Fruit fly (Drosophila melanogaster) whole organism, embryonic: ENCODE results near the gene CG7907.

Source experiments
- ATbp ChIP-seq: fragments of 200-800 bp; sonication (Bioruptor generic); optimal IDR thresholded peaks from 2 replicates; lab custom pipeline; 2017; ENCODE audit warnings: missing biosample characterization, mild to moderate bottlenecking, missing genetic modification characterization, missing genetic modification reagents
- Ada2b ChIP-seq: fragments of 200-800 bp; sonication (Bioruptor generic); IDR thresholded peaks from 2 replicates; pipeline ENCODE4 v1.3.6; 2022; ENCODE audit warnings: missing biosample characterization, missing genetic modification characterization
- Asciz ChIP-seq: fragments of 200-800 bp; sonication (Bioruptor generic); optimal IDR thresholded peaks from 2 replicates; lab custom pipeline; 2017; ENCODE audit warnings: missing biosample characterization, mild to moderate bottlenecking, missing genetic modification characterization, missing genetic modification reagents
- CG10321 ChIP-seq: fragments of 200-800 bp; sonication (Bioruptor generic); IDR thresholded peaks from 2 replicates; pipeline ENCODE4 v1.3.6; 2022; ENCODE audit warnings: missing biosample characterization, missing genetic modification characterization
- CG11085 ChIP-seq: fragments of 200-800 bp; sonication (Bioruptor generic); IDR thresholded peaks from 2 replicates; pipeline ENCODE4 v1.3.6; 2022; ENCODE audit warnings: missing biosample characterization, missing genetic modification characterization
- CG11695 ChIP-seq: fragments of 200-800 bp; sonication (Bioruptor generic); IDR thresholded peaks from 3 replicates; pipeline ENCODE4 v1.3.6; 2022; ENCODE audit warnings: missing biosample characterization, missing genetic modification characterization
- CG12104 ChIP-seq: fragments of 200-800 bp; sonication (Bioruptor generic); optimal IDR thresholded peaks from 3 replicates; lab custom pipeline; 2016; ENCODE audit warnings: missing biosample characterization, missing genetic modification characterization
- CG1233 ChIP-seq: fragments of 200-800 bp; sonication (Bioruptor generic); optimal IDR thresholded peaks from 4 replicates; lab custom pipeline; 2018; ENCODE audit warnings: missing biosample characterization, mild to moderate bottlenecking, missing genetic modification characterization
- CG12391 ChIP-seq: fragments of 200-800 bp; sonication (Bioruptor generic); optimal IDR thresholded peaks from 3 replicates; lab custom pipeline; 2018; ENCODE audit warnings: missing biosample characterization, mild to moderate bottlenecking, missing genetic modification characterization, moderate library complexity
- CG15696 ChIP-seq: fragments of 200-800 bp; sonication (Bioruptor generic); optimal IDR thresholded peaks from 2 replicates; lab custom pipeline; 2019; ENCODE audit warnings: missing biosample characterization, mild to moderate bottlenecking, missing genetic modification characterization, moderate library complexity
- CG16779 ChIP-seq: fragments of 200-800 bp; sonication (Bioruptor generic); IDR thresholded peaks from 2 replicates; pipeline ENCODE4 v1.3.6; 2022; ENCODE audit warnings: missing biosample characterization, missing genetic modification characterization
- CG17359 ChIP-seq: fragments of 200-800 bp; sonication (Bioruptor generic); optimal IDR thresholded peaks from 3 replicates; lab custom pipeline; 2018; ENCODE audit warnings: missing biosample characterization, mild to moderate bottlenecking, missing genetic modification characterization, moderate library complexity
- CG17385 ChIP-seq: fragments of 200-800 bp; sonication (Bioruptor generic); optimal IDR thresholded peaks from 3 replicates; lab custom pipeline; 2018; ENCODE audit warnings: missing biosample characterization, mild to moderate bottlenecking, missing genetic modification characterization
- CG17829 ChIP-seq: fragments of 200-800 bp; optimal IDR thresholded peaks from 2 replicates; lab custom pipeline; 2019; ENCODE audit warnings: missing biosample characterization, mild to moderate bottlenecking, missing genetic modification characterization, moderate library complexity
- CG2875 ChIP-seq: fragments of 200-800 bp; sonication (Bioruptor generic); optimal IDR thresholded peaks from 2 replicates; lab custom pipeline; 2017; ENCODE audit warnings: missing biosample characterization, mild to moderate bottlenecking, missing genetic modification characterization, missing genetic modification reagents
- CG31224 ChIP-seq: fragments of 200-800 bp; sonication (Bioruptor generic); IDR thresholded peaks from 2 replicates; pipeline ENCODE4 v1.3.6; 2022; ENCODE audit warnings: missing biosample characterization, missing genetic modification characterization
- CG42726 ChIP-seq: fragments of 200-800 bp; sonication (Bioruptor generic); IDR thresholded peaks from 2 replicates; pipeline ENCODE4 v1.3.6; 2022; ENCODE audit warnings: missing biosample characterization, missing genetic modification characterization; ENCODE audit not compliant: partially characterized antibody
- CG4820 ChIP-seq: fragments of 200-800 bp; sonication (Bioruptor generic); optimal IDR thresholded peaks from 3 replicates; lab custom pipeline; 2016; ENCODE audit warnings: missing biosample characterization, missing genetic modification characterization
- CG5180 ChIP-seq: fragments of 200-800 bp; sonication (Bioruptor generic); optimal IDR thresholded peaks from 3 replicates; lab custom pipeline; 2017; ENCODE audit warnings: missing biosample characterization, missing genetic modification characterization, mild to moderate bottlenecking, moderate library complexity, missing genetic modification reagents
- CG7963 ChIP-seq: fragments of 200-800 bp; sonication (Bioruptor generic); IDR thresholded peaks from 3 replicates; pipeline ENCODE4 v1.3.6; 2022; ENCODE audit warnings: missing biosample characterization, missing genetic modification characterization; ENCODE audit not compliant: partially characterized antibody
- CG8765 ChIP-seq: fragments of 200-800 bp; sonication (Bioruptor generic); IDR thresholded peaks from 2 replicates; pipeline ENCODE4 v1.3.6; 2022; ENCODE audit warnings: missing biosample characterization, missing genetic modification characterization
- CG8924 ChIP-seq: fragments of 200-800 bp; optimal IDR thresholded peaks from 3 replicates; lab custom pipeline; 2019; ENCODE audit warnings: missing biosample characterization, mild to moderate bottlenecking, missing genetic modification characterization, moderate library complexity
- CG9215 ChIP-seq: fragments of 200-800 bp; sonication (Bioruptor generic); IDR thresholded peaks from 2 replicates; pipeline ENCODE4 v1.3.6; 2022; ENCODE audit warnings: missing biosample characterization, missing genetic modification characterization
- CG9437 ChIP-seq: fragments of 200-800 bp; sonication (Bioruptor generic); optimal IDR thresholded peaks from 2 replicates; lab custom pipeline; 2018; ENCODE audit warnings: missing biosample characterization, mild to moderate bottlenecking, missing genetic modification characterization
- CHES-1-like ChIP-seq: fragments of 200-800 bp; sonication (Bioruptor generic); optimal IDR thresholded peaks from 2 replicates; lab custom pipeline; 2016; ENCODE audit warnings: missing biosample characterization, missing genetic modification characterization
- Doc2 ChIP-seq: fragments of 200-800 bp; sonication (Bioruptor generic); IDR thresholded peaks from 2 replicates; pipeline ENCODE4 v1.3.6; 2022; ENCODE audit warnings: missing biosample characterization, missing genetic modification characterization
- Elba2 ChIP-seq: fragments of 200-800 bp; sonication (Bioruptor generic); optimal IDR thresholded peaks from 3 replicates; lab custom pipeline; 2016; ENCODE audit warnings: missing biosample characterization, missing genetic modification characterization
- Gsc ChIP-seq: fragments of 200-800 bp; sonication (Bioruptor generic); IDR thresholded peaks from 2 replicates; pipeline ENCODE4 v1.3.6; 2022; ENCODE audit warnings: missing biosample characterization, missing genetic modification characterization
- Kr ChIP-seq: fragments of 200-800 bp; sonication (Bioruptor generic); optimal IDR thresholded peaks from 2 replicates; lab custom pipeline; 2017; ENCODE audit warnings: missing biosample characterization, mild to moderate bottlenecking, missing genetic modification characterization
- MBD-R2 ChIP-seq: fragments of 200-800 bp; sonication (Bioruptor generic); IDR thresholded peaks from 2 replicates; pipeline ENCODE4 v1.3.6; 2022; ENCODE audit warnings: missing biosample characterization, missing genetic modification characterization
- Myb ChIP-seq: fragments of 200-800 bp; sonication (Bioruptor generic); optimal IDR thresholded peaks from 2 replicates; lab custom pipeline; 2016; ENCODE audit warnings: missing biosample characterization, missing genetic modification characterization
- NC2α ChIP-seq: fragments of 200-800 bp; sonication (Bioruptor generic); optimal IDR thresholded peaks from 2 replicates; lab custom pipeline; 2016; ENCODE audit warnings: missing biosample characterization, missing genetic modification characterization
- Oli ChIP-seq: fragments of 200-800 bp; sonication (Bioruptor generic); optimal IDR thresholded peaks from 2 replicates; lab custom pipeline; 2018; ENCODE audit warnings: missing biosample characterization, mild to moderate bottlenecking, missing genetic modification characterization, moderate library complexity
- Ptx1 ChIP-seq: fragments of 200-800 bp; sonication (Bioruptor generic); IDR thresholded peaks from 2 replicates; pipeline ENCODE4 v1.3.6; 2022; ENCODE audit warnings: missing biosample characterization, missing genetic modification characterization
- Sin3A ChIP-seq: fragments of >200 bp; optimal IDR thresholded peaks from 2 replicates; lab custom pipeline; 2018
- Ssrp ChIP-seq: fragments of 200-800 bp; sonication (Bioruptor generic); optimal IDR thresholded peaks from 2 replicates; lab custom pipeline; 2018; ENCODE audit warnings: missing biosample characterization, mild to moderate bottlenecking, missing genetic modification characterization, moderate library complexity
- ato ChIP-seq: fragments of 200-800 bp; sonication (Bioruptor generic); IDR thresholded peaks from 2 replicates; pipeline ENCODE4 v1.3.6; 2022; ENCODE audit warnings: missing biosample characterization, missing genetic modification characterization; ENCODE audit not compliant: partially characterized antibody
- br ChIP-seq: fragments of >200 bp; optimal IDR thresholded peaks from 2 replicates; lab custom pipeline; 2017
- btn ChIP-seq: fragments of 200-800 bp; sonication (Bioruptor generic); optimal IDR thresholded peaks from 2 replicates; lab custom pipeline; 2016; ENCODE audit warnings: missing biosample characterization, missing genetic modification characterization
- crp ChIP-seq, 2 experiments: fragments of 200-800 bp; sonication (Bioruptor generic); optimal IDR thresholded peaks; 2 replicates in 1 of 2; 3 replicates in 1 of 2; lab custom pipeline; 2017; ENCODE audit warnings: missing biosample characterization in 2 of 2, missing genetic modification characterization in 2 of 2, mild to moderate bottlenecking in 1 of 2, moderate library complexity in 1 of 2
- dmrt11E ChIP-seq: fragments of 200-800 bp; sonication (Bioruptor generic); optimal IDR thresholded peaks from 3 replicates; lab custom pipeline; 2018; ENCODE audit warnings: missing biosample characterization, mild to moderate bottlenecking, missing genetic modification characterization, moderate library complexity
- emc ChIP-seq: fragments of 200-800 bp; sonication (Bioruptor generic); optimal IDR thresholded peaks from 2 replicates; lab custom pipeline; 2016; ENCODE audit warnings: missing biosample characterization, missing genetic modification characterization
- exex ChIP-seq: fragments of 200-800 bp; sonication (Bioruptor generic); optimal IDR thresholded peaks from 4 replicates; lab custom pipeline; 2018; ENCODE audit warnings: missing biosample characterization, mild to moderate bottlenecking, missing genetic modification characterization, moderate library complexity
- fd64A ChIP-seq: fragments of 200-800 bp; sonication (Bioruptor generic); optimal IDR thresholded peaks from 3 replicates; lab custom pipeline; 2018; ENCODE audit warnings: missing biosample characterization, mild to moderate bottlenecking, missing genetic modification characterization
- gcm ChIP-seq: fragments of 200-800 bp; sonication (Bioruptor generic); optimal IDR thresholded peaks from 2 replicates; lab custom pipeline; 2019; ENCODE audit warnings: missing biosample characterization, mild to moderate bottlenecking, missing genetic modification characterization, moderate library complexity
- gcm2 ChIP-seq: fragments of 200-800 bp; sonication (Bioruptor generic); optimal IDR thresholded peaks from 2 replicates; lab custom pipeline; 2016; ENCODE audit warnings: missing biosample characterization, missing genetic modification characterization
- grau ChIP-seq: fragments of 200-800 bp; optimal IDR thresholded peaks from 3 replicates; lab custom pipeline; 2019; ENCODE audit warnings: missing biosample characterization, mild to moderate bottlenecking, missing genetic modification characterization, moderate library complexity
- jigr1 ChIP-seq: fragments of 200-800 bp; sonication (Bioruptor generic); IDR thresholded peaks from 3 replicates; pipeline ENCODE4 v1.3.6; 2022; ENCODE audit warnings: missing biosample characterization, missing genetic modification characterization
- sisA ChIP-seq: fragments of 200-800 bp; sonication (Bioruptor generic); IDR thresholded peaks from 2 replicates; pipeline ENCODE4 v1.3.6; 2022; ENCODE audit warnings: missing biosample characterization, missing genetic modification characterization
- trem ChIP-seq: fragments of 200-800 bp; optimal IDR thresholded peaks from 3 replicates; lab custom pipeline; 2019; ENCODE audit warnings: missing biosample characterization, mild to moderate bottlenecking, missing genetic modification characterization, moderate library complexity
- yki ChIP-seq: fragments of >200 bp; optimal IDR thresholded peaks from 3 replicates; lab custom pipeline; 2018
- zen2 ChIP-seq: fragments of 200-800 bp; sonication (Bioruptor generic); IDR thresholded peaks from 3 replicates; pipeline ENCODE4 v1.3.6; 2022; ENCODE audit warnings: missing biosample characterization, missing genetic modification characterization; ENCODE audit not compliant: partially characterized antibody

The CG7907 gene

DNA sequence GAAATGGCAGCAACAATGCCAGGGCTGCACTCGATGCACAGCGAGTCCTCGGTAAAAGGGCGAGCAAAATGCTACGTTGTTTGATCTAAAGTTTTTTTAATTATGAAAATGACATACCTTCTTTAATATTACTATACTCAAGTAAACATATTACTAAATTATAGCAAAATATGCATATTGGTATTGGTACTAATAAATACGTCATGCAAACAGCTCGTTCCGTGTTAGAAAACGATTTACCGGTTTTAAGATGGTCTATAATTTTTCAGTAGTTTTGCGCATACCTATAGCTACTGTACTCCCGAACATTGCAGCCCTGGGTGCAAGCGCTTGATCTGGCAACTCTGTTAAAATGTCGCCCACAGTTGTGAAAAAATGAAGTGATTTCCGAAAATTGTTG lies 38.3 kb upstream of the CG7907 start (continued):
- TF ChIP-seq btn (GFP tag; lab: Kevin White, UChicago) (peak; percentile 62), CG11085 (GFP tag; lab: Robert Waterston, UW) (peak; percentile 93), CG7963 (GFP tag; lab: Robert Waterston, UW) (no peak), zen2 (no peak), emc (GFP tag; lab: Kevin White, UChicago) (peak; percentile 80), ato (GFP tag; lab: Robert Waterston, UW) (no peak), jigr1 (GFP tag; lab: Robert Waterston, UW) (peak; percentile 91), Ptx1 (peak; percentile 97), CG42726 (GFP tag; lab: Robert Waterston, UW) (no peak), CG8924 (tag; lab: Kevin White, UChicago) (peak; percentile 96), Doc2 (GFP tag; lab: Robert Waterston, UW) (peak; percentile 85), yki (lab: Kevin White, UChicago) (no peak), CG4820 (GFP tag; lab: Kevin White, UChicago) (peak; percentile 93), CG9215 (GFP tag; lab: Robert Waterston, UW) (peak; percentile 98), CG2875 (GFP tag; lab: Kevin White, UChicago) (peak; percentile 84), CG15696 (peak; percentile 95), NC2α (GFP tag; lab: Kevin White, UChicago) (peak; percentile 88), CG17385 (GFP tag; lab: Kevin White, UChicago) (peak; percentile 91), CG12104 (GFP tag; lab: Kevin White, UChicago) (peak; percentile 93), CG10321 (peak; percentile 71), gcm (peak; percentile 87), CHES-1-like (GFP tag; lab: Kevin White, UChicago) (peak; percentile 91), CG11695 (peak; percentile 92), CG1233 (GFP tag; lab: Kevin White, UChicago) (peak; percentile 95), sisA (peak; percentile 94), CG17829 (tag; lab: Kevin White, UChicago) (peak; percentile 95), CG17359 (tag; lab: Kevin White, UChicago) (peak; percentile 91), fd64A (GFP tag; lab: Kevin White, UChicago) (peak; percentile 68), Ssrp (tag; lab: Kevin White, UChicago) (peak; percentile 93), trem (tag; lab: Kevin White, UChicago) (peak; percentile 92), crp (GFP tag; optimal IDR thresholded peaks at IDR 0.05; lab: Kevin White, UChicago) (peak in 1 of 2 experiments; percentile 62), CG31224 (GFP tag; lab: Robert Waterston, UW) (peak; percentile 86), dmrt11E (tag; lab: Kevin White, UChicago) (peak; percentile 91), ATbp (GFP tag; lab: Kevin White, UChicago) (peak; percentile 87), Oli (peak; percentile 95), Elba2 (GFP tag; lab: Kevin White, UChicago) (peak; percentile 88), grau (peak; percentile 100), CG9437 (GFP tag; lab: Kevin White, UChicago) (peak; percentile 91), Asciz (GFP tag; lab: Kevin White, UChicago) (no peak), Ada2b (GFP tag; lab: Robert Waterston, UW) (peak; percentile 90), Gsc (peak; percentile 87), CG16779 (GFP tag; lab: Robert Waterston, UW) (no peak), Myb (GFP tag; lab: Kevin White, UChicago) (peak; percentile 81), CG5180 (peak; percentile 81), br (lab: Kevin White, UChicago) (no peak), Sin3A (lab: Kevin White, UChicago) (peak; percentile 91), CG12391 (peak; percentile 96), MBD-R2 (GFP tag; lab: Robert Waterston, UW) (peak; percentile 92), Kr (GFP tag; lab: Kevin White, UChicago) (no peak), CG8765 (GFP tag; lab: Robert Waterston, UW) (peak; percentile 79), exex (no peak), gcm2 (peak; percentile 80)
